Worm (Caenorhabditis elegans) whole organism, mixed stage, embryonic: Measurements from ENCODE around the gene F56H11.2.

ENCODE experiments used
- bed-3 ChIP-seq: fragments of 200-800 bp; sonication (Bioruptor generic); optimal IDR thresholded peaks from 3 replicates; lab custom pipeline; 2018; ENCODE audit warnings: mild to moderate bottlenecking, missing genetic modification characterization, moderate library complexity, missing compliant biosample characterization
- blmp-1 ChIP-seq: fragments of 150-350 bp; optimal IDR thresholded peaks from 2 replicates; lab custom pipeline; 2014; ENCODE audit warnings: missing biosample characterization, missing genetic modification characterization
- ceh-39 ChIP-seq: fragments of 150-350 bp; optimal IDR thresholded peaks from 2 replicates; lab custom pipeline; 2014; ENCODE audit warnings: missing biosample characterization, missing genetic modification characterization
- ceh-43 ChIP-seq: fragments of 200-800 bp; sonication (Bioruptor generic); optimal IDR thresholded peaks from 2 replicates; lab custom pipeline; 2018; ENCODE audit warnings: mild to moderate bottlenecking, missing genetic modification characterization, moderate library complexity, missing compliant biosample characterization
- ceh-83 ChIP-seq: fragments of 200-800 bp; sonication (Bioruptor generic); optimal IDR thresholded peaks from 2 replicates; lab custom pipeline; 2018; ENCODE audit warnings: mild to moderate bottlenecking, missing genetic modification characterization, missing compliant biosample characterization
- ces-1 ChIP-seq: fragments of 150-350 bp; optimal IDR thresholded peaks from 2 replicates; lab custom pipeline; 2014; ENCODE audit warnings: missing biosample characterization, missing genetic modification reagents, missing genetic modification characterization
- cnd-1 ChIP-seq: fragments of 200-800 bp; sonication (Bioruptor generic); optimal IDR thresholded peaks from 2 replicates; lab custom pipeline; 2018; ENCODE audit warnings: mild to moderate bottlenecking, missing genetic modification characterization, missing compliant biosample characterization
- drap-1 ChIP-seq: fragments of 200-800 bp; sonication (Bioruptor generic); optimal IDR thresholded peaks from 3 replicates; lab custom pipeline; 2018; ENCODE audit warnings: mild to moderate bottlenecking, missing genetic modification characterization, missing compliant biosample characterization
- elt-1 ChIP-seq: sonication (generic microtip); optimal IDR thresholded peaks from 2 replicates; lab custom pipeline; 2017; ENCODE audit warnings: missing genetic modification characterization, mild to moderate bottlenecking, missing compliant biosample characterization, antibody characterized with exemption, moderate library complexity, borderline replicate concordance; ENCODE audit not compliant: insufficient read depth
- elt-3 ChIP-seq: fragments of 150-350 bp; optimal IDR thresholded peaks from 2 replicates; lab custom pipeline; 2014; ENCODE audit warnings: missing biosample characterization, missing genetic modification characterization
- flh-1 ChIP-seq: fragments of 200-800 bp; sonication (Bioruptor generic); optimal IDR thresholded peaks from 2 replicates; lab custom pipeline; 2018; ENCODE audit warnings: mild to moderate bottlenecking, missing genetic modification characterization, moderate library complexity, missing compliant biosample characterization
- ham-2 ChIP-seq: fragments of 200-800 bp; sonication (Bioruptor generic); optimal IDR thresholded peaks from 2 replicates; lab custom pipeline; 2018; ENCODE audit warnings: mild to moderate bottlenecking, missing genetic modification characterization, missing compliant biosample characterization
- hlh-1 ChIP-seq: fragments of 150-350 bp; optimal IDR thresholded peaks from 2 replicates; lab custom pipeline; 2014; ENCODE audit warnings: missing biosample characterization, missing genetic modification reagents, missing genetic modification characterization
- lin-13 ChIP-seq: fragments of 150-350 bp; optimal IDR thresholded peaks from 2 replicates; lab custom pipeline; 2014; ENCODE audit warnings: missing biosample characterization, missing genetic modification characterization
- lin-32 ChIP-seq: fragments of 200-800 bp; sonication (Bioruptor generic); optimal IDR thresholded peaks from 2 replicates; lab custom pipeline; 2018; ENCODE audit warnings: mild to moderate bottlenecking, missing genetic modification characterization, missing compliant biosample characterization
- lsy-2 ChIP-seq: fragments of 150-350 bp; optimal IDR thresholded peaks from 2 replicates; lab custom pipeline; 2014; ENCODE audit warnings: missing biosample characterization, missing genetic modification characterization
- mab-5 ChIP-seq: fragments of 150-350 bp; optimal IDR thresholded peaks from 2 replicates; lab custom pipeline; 2014; ENCODE audit warnings: missing biosample characterization, missing genetic modification characterization
- nhr-12 ChIP-seq: fragments of 150-350 bp; optimal IDR thresholded peaks from 2 replicates; lab custom pipeline; 2014; ENCODE audit warnings: missing biosample characterization, missing genetic modification characterization
- nhr-2 ChIP-seq: fragments of 150-350 bp; optimal IDR thresholded peaks from 2 replicates; lab custom pipeline; 2014; ENCODE audit warnings: missing biosample characterization, missing genetic modification characterization
- nhr-237 ChIP-seq: fragments of 150-350 bp; optimal IDR thresholded peaks from 2 replicates; lab custom pipeline; 2014; ENCODE audit warnings: missing biosample characterization, missing genetic modification characterization
- nhr-28 ChIP-seq: fragments of 150-350 bp; optimal IDR thresholded peaks from 2 replicates; lab custom pipeline; 2014; ENCODE audit warnings: missing biosample characterization, missing genetic modification characterization
- nhr-76 ChIP-seq: sonication (generic microtip); optimal IDR thresholded peaks from 2 replicates; lab custom pipeline; 2017; ENCODE audit warnings: missing biosample characterization, missing genetic modification characterization
- pha-4 ChIP-seq: fragments of 150-350 bp; optimal IDR thresholded peaks from 2 replicates; lab custom pipeline; 2018; ENCODE audit warnings: missing biosample characterization, missing genetic modification reagents, missing genetic modification characterization
- sem-2 ChIP-seq: fragments of 200-800 bp; sonication (Bioruptor generic); optimal IDR thresholded peaks from 2 replicates; lab custom pipeline; 2018; ENCODE audit warnings: mild to moderate bottlenecking, missing genetic modification characterization, missing compliant biosample characterization
- snpc-4 ChIP-seq: fragments of 150-350 bp; optimal IDR thresholded peaks from 2 replicates; lab custom pipeline; 2014; ENCODE audit warnings: missing biosample characterization, missing genetic modification characterization
- sptf-1 ChIP-seq: sonication (generic microtip); optimal IDR thresholded peaks from 2 replicates; lab custom pipeline; 2017; ENCODE audit warnings: mild to moderate bottlenecking, missing genetic modification characterization, moderate library complexity, missing compliant biosample characterization
- tbx-8 ChIP-seq: fragments of 200-800 bp; sonication (Bioruptor generic); optimal IDR thresholded peaks from 2 replicates; lab custom pipeline; 2018; ENCODE audit warnings: mild to moderate bottlenecking, missing genetic modification characterization, moderate library complexity, missing compliant biosample characterization
- unc-120 ChIP-seq: sonication (generic microtip); optimal IDR thresholded peaks from 2 replicates; lab custom pipeline; 2017; ENCODE audit warnings: missing genetic modification characterization, missing compliant biosample characterization; ENCODE audit not compliant: poor library complexity, severe bottlenecking
- unc-39 ChIP-seq: fragments of 150-350 bp; optimal IDR thresholded peaks from 2 replicates; lab custom pipeline; 2014; ENCODE audit warnings: missing biosample characterization, missing genetic modification characterization
- unc-62 ChIP-seq: fragments of 150-350 bp; optimal IDR thresholded peaks from 2 replicates; lab custom pipeline; 2014; ENCODE audit warnings: missing biosample characterization, missing genetic modification reagents, missing genetic modification characterization
- ztf-11 ChIP-seq: fragments of 150-350 bp; optimal IDR thresholded peaks from 2 replicates; lab custom pipeline; 2014; ENCODE audit warnings: missing biosample characterization, missing genetic modification characterization

The F56H11.2 gene

ce11 chrIV:9529647-9530046 is 3.3 kb downstream of the F56H11.2 start, which contains the start of gene elo-7:
TSS of gene elo-7 (plus strand) at chrIV:9529947.
- TF ChIP-seq bed-3 (GFP tag; lab: Kevin White, UChicago): no peak
- TF ChIP-seq sptf-1: no peak
- no peak for TF ChIP-seq flh-1
- no peak for TF ChIP-seq tbx-8
- TF ChIP-seq lin-32 (GFP tag; lab: Kevin White, UChicago): no peak
- no peak for TF ChIP-seq lin-13 (tag; lab: Kevin White, UChicago)
- no peak for TF ChIP-seq unc-39
- no peak for TF ChIP-seq nhr-28 (tag; lab: Kevin White, UChicago)
- TF ChIP-seq ztf-11 (tag; lab: Kevin White, UChicago): no peak
- no peak for TF ChIP-seq ceh-83 (GFP tag; lab: Kevin White, UChicago)
- TF ChIP-seq ceh-43 (GFP tag; lab: Kevin White, UChicago): no peak
- no peak for TF ChIP-seq nhr-12 (tag; lab: Kevin White, UChicago)
- TF ChIP-seq unc-120 (tag; lab: Kevin White, UChicago): no peak
- TF ChIP-seq elt-1 (tag; lab: Kevin White, UChicago): no peak
- no peak for TF ChIP-seq blmp-1 (tag; lab: Kevin White, UChicago)

- TF ChIP-seq ceh-39: no peak
- TF ChIP-seq nhr-2 (tag; lab: Kevin White, UChicago): no peak
- no peak for TF ChIP-seq pha-4 (tag; lab: Kevin White, UChicago)
- TF ChIP-seq ceh-43 (GFP tag; lab: Kevin White, UChicago): no peak
- no peak for TF ChIP-seq ham-2 (GFP tag; lab: Kevin White, UChicago)
Observed at ce11 chrIV:9527002-9527401, 6.0 kb downstream of the F56H11.2 start.

ce11 chrIV:9525682-9526416 is 7.1 kb downstream of the F56H11.2 start, which contains the start of gene elo-1:
TSS of gene elo-1 (plus strand) at chrIV:9526366.
- TF ChIP-seq hlh-1 (tag; lab: Kevin White, UChicago) (peak; percentile 10), ces-1 (GFP tag; lab: Kevin White, UChicago) (no peak)

- TF ChIP-seq ces-1 (GFP tag; lab: Kevin White, UChicago) (peak; percentile 36), unc-62 (GFP tag; lab: Kevin White, UChicago) (no peak), lsy-2 (tag; lab: Kevin White, UChicago) (peak; percentile 52), nhr-237 (peak; percentile 29), ceh-83 (GFP tag; lab: Kevin White, UChicago) (no peak)
Observed at ce11 chrIV:9524849-9525460, 8.0 kb downstream of the F56H11.2 start, which contains the start of gene ndua-5. TSS of gene ndua-5 (minus strand) at chrIV:9524899.

- TF ChIP-seq mab-5 (tag; lab: Kevin White, UChicago) (no peak), flh-1 (no peak), nhr-76 (tag; lab: Kevin White, UChicago) (no peak), nhr-28 (tag; lab: Kevin White, UChicago) (no peak), bed-3 (GFP tag; lab: Kevin White, UChicago) (no peak), ceh-39 (no peak), cnd-1 (no peak), nhr-2 (tag; lab: Kevin White, UChicago) (no peak), blmp-1 (tag; lab: Kevin White, UChicago) (no peak), sem-2 (GFP tag; lab: Kevin White, UChicago) (no peak), lin-32 (GFP tag; lab: Kevin White, UChicago) (no peak), lin-13 (tag; lab: Kevin White, UChicago) (no peak), elt-3 (tag; lab: Kevin White, UChicago) (no peak), snpc-4 (no peak), tbx-8 (no peak), drap-1 (no peak)
- TF ChIP-seq, all 35 proteins: peak for 0
Observed at ce11 chrIV:9523139-9523538, 9.8 kb downstream of the F56H11.2 start.
